Fruit fly (Drosophila melanogaster) whole organism, adult: Measurements from ENCODE around the gene CG14367.

Experiments
- CG11617 ChIP-seq: fragments of 200-800 bp; sonication (Bioruptor generic); optimal IDR thresholded peaks from 2 replicates; lab custom pipeline; 2017; ENCODE audit warnings: mild to moderate bottlenecking, missing biosample characterization, missing genetic modification reagents, missing genetic modification characterization
- CG5204 ChIP-seq: fragments of 200-800 bp; sonication (Bioruptor generic); optimal IDR thresholded peaks from 2 replicates; lab custom pipeline; 2016; ENCODE audit warnings: missing biosample characterization, missing genetic modification characterization
- CG7045 ChIP-seq: fragments of 200-800 bp; sonication (Bioruptor generic); optimal IDR thresholded peaks from 2 replicates; lab custom pipeline; 2017; ENCODE audit warnings: missing biosample characterization, mild to moderate bottlenecking, missing genetic modification characterization
- CG7101 ChIP-seq: fragments of 200-800 bp; sonication (Bioruptor generic); optimal IDR thresholded peaks from 2 replicates; lab custom pipeline; 2018; ENCODE audit warnings: missing biosample characterization, mild to moderate bottlenecking, missing genetic modification characterization, moderate library complexity
- Crg-1 ChIP-seq: fragments of 200-800 bp; sonication (Bioruptor generic); optimal IDR thresholded peaks from 2 replicates; lab custom pipeline; 2016; ENCODE audit warnings: missing biosample characterization, missing genetic modification characterization
- bab1 ChIP-seq: fragments of 200-800 bp; sonication (Bioruptor generic); optimal IDR thresholded peaks from 3 replicates; lab custom pipeline; 2019; ENCODE audit warnings: missing biosample characterization, mild to moderate bottlenecking, missing genetic modification characterization, moderate library complexity
- cic ChIP-seq: fragments of 200-800 bp; sonication (Bioruptor generic); optimal IDR thresholded peaks from 2 replicates; lab custom pipeline; 2017; ENCODE audit warnings: missing biosample characterization, mild to moderate bottlenecking, missing genetic modification characterization, moderate library complexity
- pad ChIP-seq: fragments of 200-800 bp; sonication (Bioruptor generic); optimal IDR thresholded peaks from 3 replicates; lab custom pipeline; 2017; ENCODE audit warnings: missing biosample characterization, missing genetic modification characterization, mild to moderate bottlenecking, moderate library complexity, missing genetic modification reagents
- tj ChIP-seq: fragments of 200-800 bp; sonication (Bioruptor generic); optimal IDR thresholded peaks from 3 replicates; lab custom pipeline; 2017; ENCODE audit warnings: missing biosample characterization, mild to moderate bottlenecking, missing genetic modification characterization, moderate library complexity

DNA sequence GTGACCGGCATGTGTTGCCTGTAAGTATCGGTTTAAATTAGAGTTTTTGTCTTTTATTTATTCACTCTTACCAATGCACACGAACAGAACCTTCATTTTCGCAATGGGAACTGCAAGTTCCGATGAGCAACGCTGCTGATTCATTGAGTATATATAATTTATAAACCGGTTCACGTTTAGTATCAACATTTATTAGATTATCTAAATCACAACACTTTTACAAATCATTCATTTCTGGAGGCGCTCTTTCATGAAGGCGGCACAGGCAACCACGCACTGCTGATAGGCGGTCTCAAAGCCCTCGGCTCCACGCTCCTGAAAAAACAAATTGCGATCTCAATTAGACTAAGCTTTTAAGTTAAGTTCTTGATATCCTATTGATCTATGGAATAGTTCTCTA lies 16.0 kb downstream of the CG14367 start, which contains the start of gene Argp:
- TF ChIP-seq Crg-1 (GFP tag; lab: Kevin White, UChicago) (no peak), CG7101 (tag; lab: Kevin White, UChicago) (no peak), CG5204 (GFP tag; lab: Kevin White, UChicago) (no peak), pad (GFP tag; lab: Kevin White, UChicago) (no peak), bab1 (GFP tag; lab: Kevin White, UChicago) (no peak), cic (GFP tag; lab: Kevin White, UChicago) (no peak), CG7045 (GFP tag; lab: Kevin White, UChicago) (no peak), tj (GFP tag; lab: Kevin White, UChicago) (no peak), CG11617 (GFP tag; lab: Kevin White, UChicago) (no peak)
